Fruit fly (Drosophila melanogaster) whole organism, embryonic: ENCODE data around the gene Cyp309a2.

Experiments used
- Atf6 ChIP-seq: fragments of 200-800 bp; sonication (Bioruptor generic); IDR thresholded peaks from 2 replicates; pipeline ENCODE4 v1.3.6; 2022; ENCODE audit warnings: missing biosample characterization, missing genetic modification characterization
- CG10462 ChIP-seq: fragments of 200-800 bp; sonication (Bioruptor generic); optimal IDR thresholded peaks from 2 replicates; lab custom pipeline; 2016; ENCODE audit warnings: missing biosample characterization, missing genetic modification characterization
- CG10565 ChIP-seq: fragments of 200-800 bp; sonication (Bioruptor generic); optimal IDR thresholded peaks from 3 replicates; lab custom pipeline; 2016; ENCODE audit warnings: missing biosample characterization, mild to moderate bottlenecking, missing genetic modification characterization
- CG10654 ChIP-seq: fragments of 200-800 bp; sonication (Bioruptor generic); optimal IDR thresholded peaks from 2 replicates; lab custom pipeline; 2016; ENCODE audit warnings: missing biosample characterization, missing genetic modification characterization
- CG10979 ChIP-seq: fragments of 200-800 bp; sonication (Bioruptor generic); optimal IDR thresholded peaks from 2 replicates; lab custom pipeline; 2018; ENCODE audit warnings: missing biosample characterization, mild to moderate bottlenecking, missing genetic modification characterization, moderate library complexity
- CG11695 ChIP-seq: fragments of 200-800 bp; sonication (Bioruptor generic); IDR thresholded peaks from 3 replicates; pipeline ENCODE4 v1.3.6; 2022; ENCODE audit warnings: missing biosample characterization, missing genetic modification characterization
- CG11723 ChIP-seq: fragments of 200-800 bp; sonication (Bioruptor generic); optimal IDR thresholded peaks from 2 replicates; lab custom pipeline; 2017; ENCODE audit warnings: missing biosample characterization, mild to moderate bottlenecking, missing genetic modification characterization
- CG1233 ChIP-seq: fragments of 200-800 bp; sonication (Bioruptor generic); optimal IDR thresholded peaks from 4 replicates; lab custom pipeline; 2018; ENCODE audit warnings: missing biosample characterization, mild to moderate bottlenecking, missing genetic modification characterization
- CG14860 ChIP-seq: fragments of 200-800 bp; sonication (Bioruptor generic); IDR thresholded peaks from 3 replicates; pipeline ENCODE4 v1.3.6; 2022; ENCODE audit warnings: missing biosample characterization, missing genetic modification characterization; ENCODE audit not compliant: partially characterized antibody
- CG18476 ChIP-seq: fragments of 200-800 bp; sonication (Bioruptor generic); optimal IDR thresholded peaks from 2 replicates; lab custom pipeline; 2016; ENCODE audit warnings: missing biosample characterization, mild to moderate bottlenecking, missing genetic modification characterization
- CG2202 ChIP-seq: fragments of 200-800 bp; sonication (Bioruptor generic); optimal IDR thresholded peaks from 2 replicates; lab custom pipeline; 2018; ENCODE audit warnings: missing biosample characterization, mild to moderate bottlenecking, missing genetic modification characterization
- CG2678 ChIP-seq: fragments of 200-800 bp; sonication (Bioruptor generic); optimal IDR thresholded peaks from 3 replicates; lab custom pipeline; 2019; ENCODE audit warnings: missing biosample characterization, mild to moderate bottlenecking, missing genetic modification characterization, moderate library complexity
- CG31388 ChIP-seq: fragments of 200-800 bp; sonication (Bioruptor generic); optimal IDR thresholded peaks from 2 replicates; lab custom pipeline; 2016; ENCODE audit warnings: missing biosample characterization, missing genetic modification characterization
- CG43689 ChIP-seq: fragments of 200-800 bp; sonication (Bioruptor generic); IDR thresholded peaks from 2 replicates; pipeline ENCODE4 v1.3.6; 2022; ENCODE audit warnings: missing biosample characterization, missing genetic modification characterization
- CG4730 ChIP-seq: fragments of 200-800 bp; sonication (Bioruptor generic); IDR thresholded peaks from 2 replicates; pipeline ENCODE4 v1.3.6; 2022; ENCODE audit warnings: missing biosample characterization, missing genetic modification characterization
- CG6272 ChIP-seq: fragments of 200-800 bp; sonication (Bioruptor generic); IDR thresholded peaks from 2 replicates; pipeline ENCODE4 v1.3.6; 2022; ENCODE audit warnings: missing biosample characterization, missing genetic modification characterization
- CG6765 ChIP-seq: fragments of 200-800 bp; sonication (Bioruptor generic); optimal IDR thresholded peaks from 3 replicates; lab custom pipeline; 2017; ENCODE audit warnings: missing biosample characterization, mild to moderate bottlenecking, missing genetic modification characterization
- CG7556 ChIP-seq: fragments of 200-800 bp; sonication (Bioruptor generic); optimal IDR thresholded peaks from 2 replicates; lab custom pipeline; 2017; ENCODE audit warnings: missing biosample characterization, mild to moderate bottlenecking, missing genetic modification characterization
- CkIIα-i1 ChIP-seq: fragments of 200-800 bp; sonication (Bioruptor generic); IDR thresholded peaks from 2 replicates; pipeline ENCODE4 v1.3.6; 2022; ENCODE audit warnings: missing biosample characterization, missing genetic modification characterization
- Dip3 ChIP-seq: fragments of 200-800 bp; sonication (Bioruptor generic); optimal IDR thresholded peaks from 3 replicates; lab custom pipeline; 2016; ENCODE audit warnings: missing biosample characterization, missing genetic modification characterization
- Gsc ChIP-seq: fragments of 200-800 bp; sonication (Bioruptor generic); IDR thresholded peaks from 2 replicates; pipeline ENCODE4 v1.3.6; 2022; ENCODE audit warnings: missing biosample characterization, missing genetic modification characterization
- HLH54F ChIP-seq: fragments of 200-800 bp; sonication (Bioruptor generic); optimal IDR thresholded peaks from 3 replicates; lab custom pipeline; 2016; ENCODE audit warnings: missing biosample characterization, missing genetic modification characterization
- Hr51 ChIP-seq, 2 experiments: fragments of 200-800 bp; sonication (Bioruptor generic); optimal IDR thresholded peaks; 2 replicates in 1 of 2; 3 replicates in 1 of 2; lab custom pipeline; 2016 to 2018; ENCODE audit warnings: missing biosample characterization in 2 of 2, missing genetic modification characterization in 2 of 2, mild to moderate bottlenecking in 1 of 2, moderate library complexity in 1 of 2
- Jarid2 ChIP-seq: fragments of 200-800 bp; sonication (Bioruptor generic); optimal IDR thresholded peaks from 3 replicates; lab custom pipeline; 2017; ENCODE audit warnings: mild to moderate bottlenecking, missing biosample characterization, missing genetic modification reagents, missing genetic modification characterization
- NC2α ChIP-seq: fragments of 200-800 bp; sonication (Bioruptor generic); optimal IDR thresholded peaks from 2 replicates; lab custom pipeline; 2016; ENCODE audit warnings: missing biosample characterization, missing genetic modification characterization
- Optix ChIP-seq: fragments of 200-800 bp; sonication (Bioruptor generic); IDR thresholded peaks from 3 replicates; pipeline ENCODE4 v1.3.6; 2022; ENCODE audit warnings: missing biosample characterization, missing genetic modification characterization
- Ravus ChIP-seq: fragments of 200-800 bp; sonication (Bioruptor generic); IDR thresholded peaks from 2 replicates; pipeline ENCODE4 v1.3.6; 2022; ENCODE audit warnings: missing biosample characterization, missing genetic modification characterization
- abd-A ChIP-seq: fragments of 200-800 bp; sonication (Bioruptor generic); optimal IDR thresholded peaks from 3 replicates; lab custom pipeline; 2019; ENCODE audit warnings: missing biosample characterization, mild to moderate bottlenecking, missing genetic modification characterization, moderate library complexity
- bcd ChIP-seq: fragments of 200-800 bp; sonication (Bioruptor generic); optimal IDR thresholded peaks from 2 replicates; lab custom pipeline; 2017; ENCODE audit warnings: missing biosample characterization, mild to moderate bottlenecking, missing genetic modification characterization
- bowl ChIP-seq: fragments of 200-800 bp; sonication (Bioruptor generic); IDR thresholded peaks from 2 replicates; pipeline ENCODE4 v1.3.6; 2022; ENCODE audit warnings: missing biosample characterization, missing genetic modification characterization
- chn ChIP-seq: fragments of 200-800 bp; sonication (Bioruptor generic); optimal IDR thresholded peaks from 2 replicates; lab custom pipeline; 2016; ENCODE audit warnings: missing biosample characterization, missing genetic modification characterization
- crc ChIP-seq: fragments of 200-800 bp; sonication (Bioruptor generic); optimal IDR thresholded peaks from 2 replicates; lab custom pipeline; 2016; ENCODE audit warnings: missing biosample characterization, missing genetic modification characterization
- croc ChIP-seq: fragments of 200-800 bp; sonication (Bioruptor generic); conservative IDR thresholded peaks from 3 replicates; pipeline ENCODE4 v1.3.6; 2022; ENCODE audit warnings: missing biosample characterization, missing genetic modification characterization
- crp ChIP-seq, 2 experiments: fragments of 200-800 bp; sonication (Bioruptor generic); optimal IDR thresholded peaks; 2 replicates in 1 of 2; 3 replicates in 1 of 2; lab custom pipeline; 2017; ENCODE audit warnings: missing biosample characterization in 2 of 2, missing genetic modification characterization in 2 of 2, mild to moderate bottlenecking in 1 of 2, moderate library complexity in 1 of 2
- ems ChIP-seq: fragments of 200-800 bp; sonication (Bioruptor generic); optimal IDR thresholded peaks from 3 replicates; lab custom pipeline; 2016; ENCODE audit warnings: missing biosample characterization, missing genetic modification characterization
- eyg ChIP-seq: fragments of 200-800 bp; sonication (Bioruptor generic); optimal IDR thresholded peaks from 3 replicates; lab custom pipeline; 2016; ENCODE audit warnings: missing biosample characterization, missing genetic modification characterization
- ftz-f1 ChIP-seq: fragments of 200-800 bp; sonication (Bioruptor generic); optimal IDR thresholded peaks from 2 replicates; lab custom pipeline; 2016; ENCODE audit warnings: missing biosample characterization, missing genetic modification characterization
- gcm2 ChIP-seq: fragments of 200-800 bp; sonication (Bioruptor generic); optimal IDR thresholded peaks from 2 replicates; lab custom pipeline; 2016; ENCODE audit warnings: missing biosample characterization, missing genetic modification characterization
- kay ChIP-seq: fragments of 200-800 bp; sonication (Bioruptor generic); optimal IDR thresholded peaks from 2 replicates; lab custom pipeline; 2016; ENCODE audit warnings: missing biosample characterization, missing genetic modification characterization
- oc ChIP-seq: fragments of 200-800 bp; sonication (Bioruptor generic); optimal IDR thresholded peaks from 2 replicates; lab custom pipeline; 2018; ENCODE audit warnings: missing biosample characterization, mild to moderate bottlenecking, missing genetic modification characterization, moderate library complexity
- odd ChIP-seq: fragments of 200-800 bp; sonication (Bioruptor generic); optimal IDR thresholded peaks from 2 replicates; lab custom pipeline; 2017; ENCODE audit warnings: missing biosample characterization, mild to moderate bottlenecking, missing genetic modification characterization
- onecut ChIP-seq: fragments of 200-800 bp; sonication (Bioruptor generic); IDR thresholded peaks from 2 replicates; pipeline ENCODE4 v1.3.6; 2022; ENCODE audit warnings: missing biosample characterization, missing genetic modification characterization
- p53 ChIP-seq: fragments of 200-800 bp; sonication (Bioruptor generic); optimal IDR thresholded peaks from 2 replicates; lab custom pipeline; 2016; ENCODE audit warnings: missing biosample characterization, missing genetic modification characterization
- pan ChIP-seq, 4 experiments: fragments of >200 bp in 3 of 4; fragments of 200-800 bp in 1 of 4; sonication (Bioruptor generic) in 1 of 4; optimal IDR thresholded peaks in 3 of 4; IDR thresholded peaks in 1 of 4; 2 replicates each; pipeline versions ENCODE4 v1.3.6 to Lab custom; 2017 to 2022; ENCODE audit warnings: missing biosample characterization in 2 of 4, missing genetic modification characterization in 2 of 4, mixed read lengths in 1 of 4
- ranshi ChIP-seq: fragments of 200-800 bp; sonication (Bioruptor generic); IDR thresholded peaks from 2 replicates; pipeline ENCODE4 v1.3.6; 2022; ENCODE audit warnings: missing biosample characterization, missing genetic modification characterization
- rib ChIP-seq: fragments of 200-800 bp; sonication (Bioruptor generic); IDR thresholded peaks from 2 replicates; pipeline ENCODE4 v1.3.6; 2022; ENCODE audit warnings: missing biosample characterization, missing genetic modification characterization
- slp2 ChIP-seq: fragments of 200-800 bp; sonication (Bioruptor generic); optimal IDR thresholded peaks from 2 replicates; lab custom pipeline; 2016; ENCODE audit warnings: missing biosample characterization, missing genetic modification characterization
- tll ChIP-seq, 2 experiments: fragments of 200-800 bp in 1 of 2; fragments of >200 bp in 1 of 2; sonication (Bioruptor generic) in 1 of 2; optimal IDR thresholded peaks; 2 replicates each; lab custom pipeline; 2017 to 2019; ENCODE audit warnings: missing biosample characterization in 2 of 2, missing genetic modification characterization in 2 of 2, mild to moderate bottlenecking in 1 of 2, moderate library complexity in 1 of 2
- tup ChIP-seq: fragments of 200-800 bp; sonication (Bioruptor generic); optimal IDR thresholded peaks from 2 replicates; lab custom pipeline; 2016; ENCODE audit warnings: missing biosample characterization, mild to moderate bottlenecking, missing genetic modification characterization, moderate library complexity
- tx ChIP-seq: fragments of 200-800 bp; sonication (Bioruptor generic); optimal IDR thresholded peaks from 2 replicates; lab custom pipeline; 2016; ENCODE audit warnings: missing biosample characterization, missing genetic modification characterization

Gene Cyp309a2

DNA sequence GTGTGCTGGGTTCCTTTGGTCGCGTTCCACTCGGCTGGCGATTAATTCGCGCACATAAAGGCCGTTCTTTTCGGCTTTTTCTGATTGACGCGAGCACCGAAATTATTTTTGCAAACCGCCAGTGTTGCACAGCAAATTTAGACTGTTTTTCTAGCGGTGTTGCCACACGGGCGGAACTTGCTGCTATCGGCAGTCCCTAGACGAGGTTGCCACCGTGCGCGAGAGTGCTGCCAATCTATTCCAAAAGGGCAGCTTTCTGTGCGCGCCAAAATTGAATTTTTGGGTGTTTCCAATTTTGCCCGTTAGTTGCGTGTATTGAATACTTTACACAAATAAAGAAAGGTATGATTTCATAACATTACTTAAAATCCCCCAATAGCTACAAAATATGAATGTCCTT is 12.4 kb upstream of the Cyp309a2 start, which contains the start of gene Drp1 (continued):
- TF ChIP-seq CG6765: no peak
- TF ChIP-seq CG2202: no peak
- no peak for TF ChIP-seq pan (optimal IDR thresholded peaks at IDR 0.05; lab: Kevin White, UChicago)
- TF ChIP-seq pan (GFP tag; optimal IDR thresholded peaks at IDR 0.05 in 1 of 2, IDR thresholded peaks at IDR 0.05 in 1 of 2): peak in 1 of 2 experiments; percentile 51
- TF ChIP-seq Gsc (GFP tag; lab: Robert Waterston, UW): no peak
- TF ChIP-seq CG31388: no peak
- no peak for TF ChIP-seq tup (GFP tag; lab: Kevin White, UChicago)
- no peak for TF ChIP-seq CkIIα-i1 (GFP tag; lab: Robert Waterston, UW)
- peak; percentile 29; the same call in 1 of the 3 replicates for TF ChIP-seq croc (GFP tag; lab: Robert Waterston, UW)
- no peak for TF ChIP-seq oc
- TF ChIP-seq CG4730 (GFP tag; lab: Robert Waterston, UW): no peak
- TF ChIP-seq Jarid2 (GFP tag; lab: Kevin White, UChicago): peak; percentile 25
- no peak for TF ChIP-seq CG18476 (GFP tag; lab: Kevin White, UChicago)
- TF ChIP-seq CG10654 (GFP tag; lab: Kevin White, UChicago): peak; percentile 19
- TF ChIP-seq ftz-f1 (GFP tag; lab: Kevin White, UChicago): peak; percentile 45
- peak; percentile 6 for TF ChIP-seq CG1233 (GFP tag; lab: Kevin White, UChicago)
- peak; percentile 21 for TF ChIP-seq kay (GFP tag; lab: Kevin White, UChicago)
- no peak for TF ChIP-seq eyg (GFP tag; lab: Kevin White, UChicago)
- no peak for TF ChIP-seq Ravus (GFP tag; lab: Robert Waterston, UW)
- TF ChIP-seq ranshi (GFP tag; lab: Robert Waterston, UW): 0 out of 2 replicates have a peak, but pooled peaks have one; percentile 49
- TF ChIP-seq CG7556 (GFP tag; lab: Kevin White, UChicago): no peak
- TF ChIP-seq onecut (GFP tag; lab: Robert Waterston, UW): peak; percentile 62
- peak; percentile 14 for TF ChIP-seq tx
- peak; percentile 63 for TF ChIP-seq Dip3
- TF ChIP-seq CG2678 (tag; lab: Kevin White, UChicago): no peak
- no peak for TF ChIP-seq CG43689 (GFP tag; lab: Robert Waterston, UW)
- TF ChIP-seq chn (GFP tag; lab: Kevin White, UChicago): peak; percentile 53
- TF ChIP-seq tll (GFP tag; optimal IDR thresholded peaks at IDR 0.05; lab: Kevin White, UChicago): no peak
- TF ChIP-seq Optix: 0 out of 3 replicates have a peak, but pooled peaks have one; percentile 14
- TF ChIP-seq crp (GFP tag; optimal IDR thresholded peaks at IDR 0.05; lab: Kevin White, UChicago): peak in 1 of 2 experiments; percentile 71
- peak; percentile 20 for TF ChIP-seq NC2α (GFP tag; lab: Kevin White, UChicago)
- no peak for TF ChIP-seq CG10979
- peak; percentile 62 for TF ChIP-seq p53 (GFP tag; lab: Kevin White, UChicago)
- TF ChIP-seq CG14860 (GFP tag; lab: Robert Waterston, UW): peak; percentile 35; the same call in 1 of the 3 replicates
- TF ChIP-seq gcm2 (GFP tag; lab: Kevin White, UChicago): no peak
- TF ChIP-seq HLH54F (GFP tag; lab: Kevin White, UChicago): peak; percentile 60
- TF ChIP-seq bcd (GFP tag; lab: Kevin White, UChicago): peak; percentile 52
- peak; percentile 58 for TF ChIP-seq ems (GFP tag; lab: Kevin White, UChicago)
- no peak for TF ChIP-seq CG10462
- no peak for TF ChIP-seq CG10565 (GFP tag; lab: Kevin White, UChicago)
- TF ChIP-seq rib (GFP tag; lab: Robert Waterston, UW): peak; percentile 92
- TF ChIP-seq odd (GFP tag; lab: Kevin White, UChicago): no peak
- TF ChIP-seq crc (GFP tag; lab: Kevin White, UChicago): no peak
- TF ChIP-seq Atf6 (GFP tag; lab: Robert Waterston, UW): peak; percentile 25; the same call in 1 of the 2 replicates
- TF ChIP-seq slp2 (GFP tag; lab: Kevin White, UChicago): peak; percentile 30
- TF ChIP-seq CG11723 (GFP tag; lab: Kevin White, UChicago): no peak
- TF ChIP-seq bowl (GFP tag; lab: Robert Waterston, UW): no peak
- TF ChIP-seq Hr51 (GFP tag; optimal IDR thresholded peaks at IDR 0.05; lab: Kevin White, UChicago): peak in 1 of 2 experiments; percentile 44
- TF ChIP-seq CG6272 (GFP tag; lab: Robert Waterston, UW): no peak
- TF ChIP-seq abd-A (tag; lab: Kevin White, UChicago): no peak
- no peak for TF ChIP-seq CG11695
